Fruit fly (Drosophila melanogaster) whole organism, embryonic: ENCODE measurements around the gene Bruce.
A peak's percentile ranks its signal among the peaks of the same experiment; 100 is the strongest.

ENCODE experiments used
- Bgb ChIP-seq: fragments of 200-800 bp; sonication (Bioruptor generic); IDR thresholded peaks from 2 replicates; pipeline ENCODE4 v1.3.6; 2022; ENCODE audit warnings: missing biosample characterization, missing genetic modification characterization; ENCODE audit not compliant: partially characterized antibody
- CG10431 ChIP-seq: fragments of 200-800 bp; sonication (Bioruptor generic); optimal IDR thresholded peaks from 3 replicates; lab custom pipeline; 2018; ENCODE audit warnings: missing biosample characterization, mild to moderate bottlenecking, missing genetic modification characterization
- CG11504 ChIP-seq: fragments of 200-800 bp; sonication (Bioruptor generic); optimal IDR thresholded peaks from 3 replicates; lab custom pipeline; 2019; ENCODE audit warnings: missing biosample characterization, mild to moderate bottlenecking, missing genetic modification characterization, moderate library complexity
- CG12391 ChIP-seq: fragments of 200-800 bp; sonication (Bioruptor generic); optimal IDR thresholded peaks from 3 replicates; lab custom pipeline; 2018; ENCODE audit warnings: missing biosample characterization, mild to moderate bottlenecking, missing genetic modification characterization, moderate library complexity
- CG13296 ChIP-seq: fragments of 200-800 bp; sonication (Bioruptor generic); optimal IDR thresholded peaks from 3 replicates; lab custom pipeline; 2018; ENCODE audit warnings: missing biosample characterization, mild to moderate bottlenecking, missing genetic modification characterization
- CG13775 ChIP-seq: fragments of 200-800 bp; sonication (Bioruptor generic); optimal IDR thresholded peaks from 3 replicates; lab custom pipeline; 2017; ENCODE audit warnings: missing biosample characterization, mild to moderate bottlenecking, missing genetic modification characterization
- CG14441 ChIP-seq: fragments of 200-800 bp; sonication (Bioruptor generic); IDR thresholded peaks from 2 replicates; pipeline ENCODE4 v1.3.6; 2022; ENCODE audit warnings: missing biosample characterization, missing genetic modification characterization
- CG15269 ChIP-seq: fragments of 200-800 bp; sonication (Bioruptor generic); optimal IDR thresholded peaks from 2 replicates; lab custom pipeline; 2018; ENCODE audit warnings: missing biosample characterization, mild to moderate bottlenecking, missing genetic modification characterization, moderate library complexity
- CG1602 ChIP-seq: fragments of 200-800 bp; sonication (Bioruptor generic); optimal IDR thresholded peaks from 3 replicates; lab custom pipeline; 2016; ENCODE audit warnings: missing biosample characterization, missing genetic modification characterization
- CG16779 ChIP-seq: fragments of 200-800 bp; sonication (Bioruptor generic); IDR thresholded peaks from 2 replicates; pipeline ENCODE4 v1.3.6; 2022; ENCODE audit warnings: missing biosample characterization, missing genetic modification characterization
- CG17385 ChIP-seq: fragments of 200-800 bp; sonication (Bioruptor generic); optimal IDR thresholded peaks from 3 replicates; lab custom pipeline; 2018; ENCODE audit warnings: missing biosample characterization, mild to moderate bottlenecking, missing genetic modification characterization
- CG17612 ChIP-seq: fragments of 200-800 bp; sonication (Bioruptor generic); IDR thresholded peaks from 2 replicates; pipeline ENCODE4 v1.3.6; 2022; ENCODE audit warnings: missing biosample characterization, missing genetic modification characterization
- CG1832 ChIP-seq: fragments of 200-800 bp; sonication (Bioruptor generic); optimal IDR thresholded peaks from 2 replicates; lab custom pipeline; 2017; ENCODE audit warnings: missing biosample characterization, mild to moderate bottlenecking, missing genetic modification characterization, inconsistent platforms
- CG3163 ChIP-seq: fragments of 200-800 bp; sonication (Bioruptor generic); optimal IDR thresholded peaks from 3 replicates; lab custom pipeline; 2016; ENCODE audit warnings: missing biosample characterization, missing genetic modification characterization
- CG6654 ChIP-seq: fragments of 200-800 bp; sonication (Bioruptor generic); optimal IDR thresholded peaks from 2 replicates; lab custom pipeline; 2017; ENCODE audit warnings: missing biosample characterization, mild to moderate bottlenecking, missing genetic modification characterization
- CG6791 ChIP-seq: fragments of 200-800 bp; sonication (Bioruptor generic); IDR thresholded peaks from 3 replicates; pipeline ENCODE4 v1.3.6; 2022; ENCODE audit warnings: missing biosample characterization, missing genetic modification characterization; ENCODE audit not compliant: partially characterized antibody
- CG7839 ChIP-seq: fragments of 200-800 bp; sonication (Bioruptor generic); optimal IDR thresholded peaks from 3 replicates; lab custom pipeline; 2018; ENCODE audit warnings: missing biosample characterization, mild to moderate bottlenecking, missing genetic modification characterization, moderate library complexity
- CG8478 ChIP-seq: fragments of >200 bp; optimal IDR thresholded peaks from 2 replicates; lab custom pipeline; 2018
- CoRest ChIP-seq: fragments of 200-800 bp; sonication (Bioruptor generic); optimal IDR thresholded peaks from 3 replicates; lab custom pipeline; 2018; ENCODE audit warnings: missing biosample characterization, mild to moderate bottlenecking, missing genetic modification characterization, moderate library complexity
- Dp ChIP-seq: fragments of 200-800 bp; sonication (Bioruptor generic); optimal IDR thresholded peaks from 2 replicates; lab custom pipeline; 2018; ENCODE audit warnings: missing biosample characterization, mild to moderate bottlenecking, missing genetic modification characterization, moderate library complexity
- Fer1 ChIP-seq: fragments of 200-800 bp; sonication (Bioruptor generic); optimal IDR thresholded peaks from 2 replicates; lab custom pipeline; 2017; ENCODE audit warnings: missing biosample characterization, mild to moderate bottlenecking, missing genetic modification characterization
- HLHmδ ChIP-seq: fragments of 200-800 bp; sonication (Bioruptor generic); optimal IDR thresholded peaks from 2 replicates; lab custom pipeline; 2018; ENCODE audit warnings: missing biosample characterization, mild to moderate bottlenecking, missing genetic modification characterization, moderate library complexity
- Hr78 ChIP-seq, 2 experiments: fragments of 200-800 bp in 1 of 2; fragments of >200 bp in 1 of 2; sonication (Bioruptor generic) in 1 of 2; optimal IDR thresholded peaks; 2 replicates each; lab custom pipeline; 2017 to 2019; ENCODE audit warnings: missing biosample characterization in 2 of 2, missing genetic modification characterization in 2 of 2, mild to moderate bottlenecking in 1 of 2, moderate library complexity in 1 of 2
- Mes4 ChIP-seq: fragments of 200-800 bp; sonication (Bioruptor generic); optimal IDR thresholded peaks from 2 replicates; lab custom pipeline; 2016; ENCODE audit warnings: missing biosample characterization, missing genetic modification characterization
- Ptx1 ChIP-seq: fragments of 200-800 bp; sonication (Bioruptor generic); IDR thresholded peaks from 2 replicates; pipeline ENCODE4 v1.3.6; 2022; ENCODE audit warnings: missing biosample characterization, missing genetic modification characterization
- Sox102F ChIP-seq: fragments of 200-800 bp; sonication (Bioruptor generic); optimal IDR thresholded peaks from 2 replicates; lab custom pipeline; 2018; ENCODE audit warnings: missing biosample characterization, mild to moderate bottlenecking, missing genetic modification characterization, moderate library complexity
- Spps ChIP-seq: fragments of 200-800 bp; sonication (Bioruptor generic); optimal IDR thresholded peaks from 2 replicates; lab custom pipeline; 2018; ENCODE audit warnings: missing biosample characterization, mild to moderate bottlenecking, missing genetic modification characterization
- Ssrp ChIP-seq: fragments of 200-800 bp; sonication (Bioruptor generic); optimal IDR thresholded peaks from 2 replicates; lab custom pipeline; 2018; ENCODE audit warnings: missing biosample characterization, mild to moderate bottlenecking, missing genetic modification characterization, moderate library complexity
- Tbp ChIP-seq: fragments of >200 bp; optimal IDR thresholded peaks from 2 replicates; lab custom pipeline; 2018; ENCODE audit warnings: missing biosample characterization, missing genetic modification characterization
- ab ChIP-seq: fragments of 200-800 bp; sonication (Bioruptor generic); optimal IDR thresholded peaks from 2 replicates; lab custom pipeline; 2016; ENCODE audit warnings: missing biosample characterization, missing genetic modification characterization
- chif ChIP-seq, 2 experiments: fragments of 200-800 bp; sonication (Bioruptor generic); optimal IDR thresholded peaks; 3 replicates each; lab custom pipeline; 2016; ENCODE audit warnings: missing biosample characterization in 2 of 2, missing genetic modification characterization in 2 of 2
- lola ChIP-seq, 3 experiments: fragments of >200 bp in 2 of 3; fragments of 200-800 bp in 1 of 3; sonication (Bioruptor generic) in 1 of 3; optimal IDR thresholded peaks; 2 replicates each; lab custom pipeline; 2017 to 2019; ENCODE audit warnings: missing biosample characterization in 3 of 3, missing genetic modification characterization in 3 of 3, mild to moderate bottlenecking in 1 of 3, moderate library complexity in 1 of 3
- nau ChIP-seq: fragments of 200-800 bp; sonication (Bioruptor generic); optimal IDR thresholded peaks from 3 replicates; lab custom pipeline; 2017; ENCODE audit warnings: missing biosample characterization, mild to moderate bottlenecking, missing genetic modification characterization, missing genetic modification reagents
- nmo ChIP-seq: fragments of 200-800 bp; sonication (Bioruptor generic); optimal IDR thresholded peaks from 2 replicates; lab custom pipeline; 2018; ENCODE audit warnings: missing biosample characterization, mild to moderate bottlenecking, missing genetic modification characterization, moderate library complexity
- row ChIP-seq: fragments of 200-800 bp; sonication (Bioruptor generic); IDR thresholded peaks from 3 replicates; pipeline ENCODE4 v1.3.6; 2022; ENCODE audit warnings: missing biosample characterization, missing genetic modification characterization
- salm ChIP-seq: fragments of 200-800 bp; sonication (Bioruptor generic); optimal IDR thresholded peaks from 2 replicates; lab custom pipeline; 2018; ENCODE audit warnings: missing biosample characterization, mild to moderate bottlenecking, missing genetic modification characterization
- sd ChIP-seq: fragments of 200-800 bp; sonication (Bioruptor generic); optimal IDR thresholded peaks from 3 replicates; lab custom pipeline; 2018; ENCODE audit warnings: missing biosample characterization, mild to moderate bottlenecking, missing genetic modification characterization, moderate library complexity
- sens ChIP-seq: fragments of 200-800 bp; sonication (Bioruptor generic); peaks from one replicate; lab custom pipeline; 2016; ENCODE audit warnings: missing biosample characterization, missing genetic modification characterization
- slou ChIP-seq: fragments of 200-800 bp; sonication (Bioruptor generic); optimal IDR thresholded peaks from 3 replicates; lab custom pipeline; 2016; ENCODE audit warnings: missing biosample characterization, missing genetic modification characterization
- sna ChIP-seq: fragments of 200-800 bp; sonication (Bioruptor generic); IDR thresholded peaks from 2 replicates; pipeline ENCODE4 v1.3.6; 2022; ENCODE audit warnings: missing biosample characterization, missing genetic modification characterization; ENCODE audit not compliant: partially characterized antibody
- tx ChIP-seq: fragments of 200-800 bp; sonication (Bioruptor generic); optimal IDR thresholded peaks from 2 replicates; lab custom pipeline; 2016; ENCODE audit warnings: missing biosample characterization, missing genetic modification characterization
- vvl ChIP-seq: fragments of 200-800 bp; sonication (Bioruptor generic); IDR thresholded peaks from 2 replicates; pipeline ENCODE4 v1.3.6; 2022; ENCODE audit warnings: missing biosample characterization, missing genetic modification characterization

Gene Bruce

DNA sequence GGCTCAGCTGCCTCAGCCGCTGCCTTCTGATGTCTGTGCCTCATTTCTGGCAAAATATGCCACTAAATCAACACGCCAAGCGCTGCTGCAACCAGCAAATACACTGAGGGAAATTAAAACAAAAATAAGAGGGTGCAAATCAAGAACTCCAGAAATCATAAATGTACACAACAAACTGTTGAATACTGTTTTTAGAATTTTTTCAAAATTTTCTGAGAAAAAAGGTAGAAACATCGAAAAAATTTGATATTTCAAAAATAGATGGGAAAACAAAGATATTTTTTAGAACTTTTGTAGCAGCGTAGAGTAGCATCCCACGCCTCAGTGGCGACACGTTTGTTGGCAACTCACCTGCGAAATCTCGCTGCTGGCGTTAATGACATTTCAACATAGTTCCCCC is 58.5 kb downstream of the Bruce start (continued):
- TF ChIP-seq CG1832 (no peak), CG11504 (tag; lab: Kevin White, UChicago) (peak; percentile 57), lola (GFP tag; optimal IDR thresholded peaks at IDR 0.05; lab: Kevin White, UChicago) (no peak), tx (GFP tag; lab: Kevin White, UChicago) (no peak), CG6654 (GFP tag; lab: Kevin White, UChicago) (no peak), CoRest (peak; percentile 21), CG6791 (GFP tag; lab: Robert Waterston, UW) (no peak), sd (tag; lab: Kevin White, UChicago) (peak; percentile 8), Fer1 (GFP tag; lab: Kevin White, UChicago) (peak; percentile 8), Mes4 (no peak), CG7839 (tag; lab: Kevin White, UChicago) (peak; percentile 41), sens (GFP tag; lab: Kevin White, UChicago) (peak; percentile 84), CG17612 (GFP tag; lab: Robert Waterston, UW) (no peak), Spps (tag; lab: Kevin White, UChicago) (no peak), salm (tag; lab: Kevin White, UChicago) (peak; percentile 3), slou (no peak), CG1602 (GFP tag; lab: Kevin White, UChicago) (no peak), sna (GFP tag; lab: Robert Waterston, UW) (no peak), Dp (GFP tag; lab: Kevin White, UChicago) (no peak), CG3163 (GFP tag; lab: Kevin White, UChicago) (no peak), ab (GFP tag; lab: Kevin White, UChicago) (no peak), CG16779 (no peak), CG17385 (GFP tag; lab: Kevin White, UChicago) (peak; percentile 16), nmo (GFP tag; lab: Kevin White, UChicago) (peak; percentile 10), Hr78 (GFP tag; optimal IDR thresholded peaks at IDR 0.05; lab: Kevin White, UChicago) (no peak), CG13775 (GFP tag; lab: Kevin White, UChicago) (no peak), Ptx1 (peak; percentile 45; the same call in 1 of the 2 replicates), CG15269 (peak; percentile 38), vvl (GFP tag; lab: Robert Waterston, UW) (peak; percentile 45; the same call in 1 of the 2 replicates), Tbp (no peak), Sox102F (GFP tag; lab: Kevin White, UChicago) (peak; percentile 58), CG8478 (lab: Kevin White, UChicago) (no peak), CG13296 (GFP tag; lab: Kevin White, UChicago) (no peak), nau (GFP tag; lab: Kevin White, UChicago) (no peak), chif (GFP tag; optimal IDR thresholded peaks at IDR 0.05; lab: Kevin White, UChicago) (peak in 1 of 2 experiments; percentile 6), Ssrp (tag; lab: Kevin White, UChicago) (peak; percentile 6), CG14441 (GFP tag; lab: Robert Waterston, UW) (peak; percentile 13; the same call in 1 of the 2 replicates), CG12391 (tag; lab: Kevin White, UChicago) (peak; percentile 18), Bgb (GFP tag; lab: Robert Waterston, UW) (no peak), HLHmδ (GFP tag; lab: Kevin White, UChicago) (no peak), CG10431 (no peak), row (GFP tag; lab: Robert Waterston, UW) (peak; percentile 50)
